Worm (Caenorhabditis elegans) whole organism, midembryonic: ENCODE data around the gene R02F2.9.

ENCODE experiments used
- T22C8.4 ChIP-seq: fragments of 200-800 bp; sonication (Bioruptor generic); IDR thresholded peaks from 2 replicates; pipeline ENCODE4 v1.3.6; 2022; ENCODE audit warnings: missing genetic modification characterization, missing compliant biosample characterization
- cog-1 ChIP-seq: sonication (generic microtip); optimal IDR thresholded peaks from 2 replicates; lab custom pipeline; 2016; ENCODE audit warnings: missing genetic modification characterization, missing compliant biosample characterization
- flt-1 ChIP-seq: fragments of 200-800 bp; sonication (Bioruptor generic); IDR thresholded peaks from 2 replicates; pipeline ENCODE4 v1.3.6; 2022; ENCODE audit warnings: missing genetic modification characterization, missing compliant biosample characterization
- klf-2 ChIP-seq: fragments of 200-800 bp; sonication (Bioruptor generic); conservative IDR thresholded peaks from 2 replicates; pipeline ENCODE4 v1.3.6; 2022; ENCODE audit warnings: missing genetic modification reagents, missing genetic modification characterization, missing compliant biosample characterization
- med-1 ChIP-seq: sonication (generic microtip); optimal IDR thresholded peaks from 2 replicates; lab custom pipeline; 2017; ENCODE audit warnings: missing genetic modification characterization, mild to moderate bottlenecking, missing compliant biosample characterization, antibody characterized with exemption, missing genetic modification reagents; ENCODE audit not compliant: insufficient read depth
- ref-1 ChIP-seq: fragments of 200-800 bp; sonication (Bioruptor generic); conservative IDR thresholded peaks from 2 replicates; pipeline ENCODE4 v1.3.6; 2022; ENCODE audit warnings: missing genetic modification reagents, missing genetic modification characterization, missing compliant biosample characterization
- tab-1 ChIP-seq: fragments of 200-800 bp; sonication (Bioruptor generic); IDR thresholded peaks from 2 replicates; pipeline ENCODE4 v1.3.6; 2022; ENCODE audit warnings: missing genetic modification characterization, missing compliant biosample characterization
- ztf-23 ChIP-seq: fragments of 200-800 bp; sonication (Bioruptor generic); IDR thresholded peaks from 2 replicates; pipeline ENCODE4 v1.3.6; 2022; ENCODE audit warnings: missing genetic modification reagents, missing genetic modification characterization, missing compliant biosample characterization
- ztf-29 ChIP-seq: fragments of 200-800 bp; sonication (Bioruptor generic); IDR thresholded peaks from 2 replicates; pipeline ENCODE4 v1.3.6; 2022; ENCODE audit warnings: missing genetic modification reagents, missing genetic modification characterization, missing compliant biosample characterization

The R02F2.9 gene

DNA sequence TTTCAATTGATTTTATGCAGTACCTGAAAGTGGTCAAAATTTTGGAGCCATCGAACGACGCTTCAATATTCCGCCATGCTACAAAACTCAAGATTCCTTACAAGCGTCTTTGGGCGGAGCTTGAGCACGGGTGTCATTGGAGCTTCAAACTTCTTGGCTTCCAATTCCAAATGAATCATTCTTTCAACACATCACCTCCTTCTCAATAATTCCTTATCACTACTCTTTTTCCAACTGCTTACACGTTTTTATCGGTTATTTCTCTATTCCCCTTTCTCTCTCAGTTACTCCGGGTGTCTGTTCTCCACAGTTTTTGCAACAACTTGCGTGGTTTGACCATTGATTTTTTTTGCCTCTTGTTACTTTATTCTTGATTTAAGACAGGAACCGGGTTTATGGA is 47.7 kb downstream of the R02F2.9 start, which contains the start of gene F09F7.5:
F09F7.5 (plus strand) TSS at position 258 of the 400 bp plus-strand sequence.
- no peak for TF ChIP-seq ref-1 (GFP tag; lab: Robert Waterston, UW)
- TF ChIP-seq tab-1 = no peak
- TF ChIP-seq klf-2 (GFP tag; lab: Robert Waterston, UW) = no peak
- TF ChIP-seq med-1 (GFP tag; lab: Kevin White, UChicago) = no peak
- TF ChIP-seq flt-1 (GFP tag; lab: Robert Waterston, UW) = no peak
- no peak for TF ChIP-seq ztf-23 (GFP tag; lab: Robert Waterston, UW)
- TF ChIP-seq cog-1 (tag; lab: Kevin White, UChicago) = no peak
- TF ChIP-seq T22C8.4 = no peak
- no peak for TF ChIP-seq ztf-29 (GFP tag; lab: Robert Waterston, UW)
